Fruit fly (Drosophila melanogaster): ENCODE measurements around the gene orb2.
A peak's percentile ranks its signal among the peaks of the same experiment; 100 is the strongest.

Gene orb2

dm6 chr3L:8968437-8968836, 14.2 kb upstream of the orb2 start, which contains the start of gene CG5026 (continued):
- TF ChIP-seq luna (GFP tag; optimal IDR thresholded peaks at IDR 0.05) (no peak), Ravus (GFP tag; IDR thresholded peaks at IDR 0.05) (no peak), CG32772 (GFP tag; IDR thresholded peaks at IDR 0.05) (no peak), CG8924 (tag; optimal IDR thresholded peaks at IDR 0.05) (no peak), ERR (GFP tag; optimal IDR thresholded peaks at IDR 0.05) (no peak)

- TF ChIP-seq bigmax (GFP tag; optimal IDR thresholded peaks at IDR 0.05) (no peak), CG14441 (GFP tag; IDR thresholded peaks at IDR 0.05) (no peak), Aef1 (GFP tag; IDR thresholded peaks at IDR 0.05) (peak; percentile 31; the same call in 1 of the 3 replicates), CG34376 (GFP tag; optimal IDR thresholded peaks at IDR 0.05) (no peak), CG8089 (GFP tag; optimal IDR thresholded peaks at IDR 0.05) (no peak), org-1 (GFP tag; optimal IDR thresholded peaks at IDR 0.05) (no peak), Lpt (GFP tag; optimal IDR thresholded peaks at IDR 0.05) (no peak), shn (GFP tag; optimal IDR thresholded peaks at IDR 0.05) (no peak), Taf1 (GFP tag; IDR thresholded peaks at IDR 0.05) (no peak), CG18599 (GFP tag; optimal IDR thresholded peaks at IDR 0.05) (no peak), dan (GFP tag; IDR thresholded peaks at IDR 0.05) (no peak), gcm (GFP tag; optimal IDR thresholded peaks at IDR 0.05) (no peak), peb (GFP tag; IDR thresholded peaks at IDR 0.05) (no peak), CG18011 (GFP tag; optimal IDR thresholded peaks at IDR 0.05) (no peak), B-H1 (GFP tag; IDR thresholded peaks at IDR 0.05) (no peak), Drgx (GFP tag; IDR thresholded peaks at IDR 0.05) (no peak), CoRest (tag; optimal IDR thresholded peaks at IDR 0.05) (no peak), twi (tag; optimal IDR thresholded peaks at IDR 0.05) (no peak), aop (GFP tag; IDR thresholded peaks at IDR 0.05) (no peak), Oaz (GFP tag; IDR thresholded peaks at IDR 0.05) (no peak), CG1832 (GFP tag; optimal IDR thresholded peaks at IDR 0.05) (no peak), zen (tag; optimal IDR thresholded peaks at IDR 0.05) (no peak), Adf1 (GFP tag; IDR thresholded peaks at IDR 0.05) (no peak), CG13424 (tag; optimal IDR thresholded peaks at IDR 0.05) (no peak), jumu (GFP tag; optimal IDR thresholded peaks at IDR 0.05) (no peak), knrl (GFP tag; IDR thresholded peaks at IDR 0.05; ENCODE audit: partially characterized antibody) (peak; percentile 59), CG10979 (tag; optimal IDR thresholded peaks at IDR 0.05) (no peak), CG17385 (GFP tag; optimal IDR thresholded peaks at IDR 0.05) (no peak), C15 (GFP tag; IDR thresholded peaks at IDR 0.05) (no peak), Lim3 (GFP tag; IDR thresholded peaks at IDR 0.05) (no peak), chif (GFP tag; optimal IDR thresholded peaks at IDR 0.05) (no peak), CG11398 (GFP tag; optimal IDR thresholded peaks at IDR 0.05) (no peak), run (tag; optimal IDR thresholded peaks at IDR 0.05) (no peak), cwo (GFP tag; optimal IDR thresholded peaks at IDR 0.05) (no peak), CG9437 (GFP tag; optimal IDR thresholded peaks at IDR 0.05) (no peak), lilli (GFP tag; optimal IDR thresholded peaks at IDR 0.05) (no peak), wek (GFP tag; optimal IDR thresholded peaks at IDR 0.05) (no peak), Dp (GFP tag; optimal IDR thresholded peaks at IDR 0.05) (peak; percentile 95), CG14050 (GFP tag; IDR thresholded peaks at IDR 0.05) (no peak), Chrac-16 (GFP tag; optimal IDR thresholded peaks at IDR 0.05) (no peak), CG12071 (GFP tag; optimal IDR thresholded peaks at IDR 0.05) (no peak), row (GFP tag; IDR thresholded peaks at IDR 0.05) (no peak), Max (GFP tag; optimal IDR thresholded peaks at IDR 0.05) (no peak), h (optimal IDR thresholded peaks at IDR 0.05) (no peak), CG13624 (GFP tag; optimal IDR thresholded peaks at IDR 0.05) (no peak)
These were observed 12.2 kb upstream of the orb2 start, which contains the start of the genes CG5653 and CG5021 for dm6 chr3L:8966324-8967011. Gene CG5653 (minus strand): TSS chr3L:8966374. Gene CG5021 (plus strand): TSS chr3L:8966829.

Data from whole organism, embryonic.